Fruit fly (Drosophila melanogaster) whole organism, embryonic: ENCODE data around the gene CG4594.

Source experiments
- Atf6 ChIP-seq: fragments of 200-800 bp; sonication (Bioruptor generic); IDR thresholded peaks from 2 replicates; pipeline ENCODE4 v1.3.6; 2022; ENCODE audit warnings: missing biosample characterization, missing genetic modification characterization
- Awh ChIP-seq: fragments of 200-800 bp; sonication (Bioruptor generic); IDR thresholded peaks from 2 replicates; pipeline ENCODE4, ENCODE4 v1.3.6; 2022; ENCODE audit warnings: missing biosample characterization, missing genetic modification characterization
- B-H2 ChIP-seq: fragments of 200-800 bp; sonication (Bioruptor generic); optimal IDR thresholded peaks from 2 replicates; lab custom pipeline; 2018; ENCODE audit warnings: missing biosample characterization, mild to moderate bottlenecking, missing genetic modification characterization
- Bgb ChIP-seq: fragments of 200-800 bp; sonication (Bioruptor generic); IDR thresholded peaks from 2 replicates; pipeline ENCODE4 v1.3.6; 2022; ENCODE audit warnings: missing biosample characterization, missing genetic modification characterization; ENCODE audit not compliant: partially characterized antibody
- CG10209 ChIP-seq: fragments of 200-800 bp; sonication (Bioruptor generic); optimal IDR thresholded peaks from 3 replicates; lab custom pipeline; 2017; ENCODE audit warnings: missing biosample characterization, mild to moderate bottlenecking, missing genetic modification characterization, missing genetic modification reagents
- CG13424 ChIP-seq: fragments of 200-800 bp; sonication (Bioruptor generic); optimal IDR thresholded peaks from 2 replicates; lab custom pipeline; 2019; ENCODE audit warnings: missing biosample characterization, mild to moderate bottlenecking, missing genetic modification characterization, moderate library complexity
- CG14441 ChIP-seq: fragments of 200-800 bp; sonication (Bioruptor generic); IDR thresholded peaks from 2 replicates; pipeline ENCODE4 v1.3.6; 2022; ENCODE audit warnings: missing biosample characterization, missing genetic modification characterization
- CG1603 ChIP-seq: fragments of 200-800 bp; sonication (Bioruptor generic); optimal IDR thresholded peaks from 2 replicates; lab custom pipeline; 2019; ENCODE audit warnings: missing biosample characterization, mild to moderate bottlenecking, missing genetic modification characterization, moderate library complexity
- CG16863 ChIP-seq: fragments of 200-800 bp; sonication (Bioruptor generic); optimal IDR thresholded peaks from 3 replicates; lab custom pipeline; 2016; ENCODE audit warnings: missing biosample characterization, missing genetic modification characterization
- CG18599 ChIP-seq: fragments of 200-800 bp; sonication (Bioruptor generic); optimal IDR thresholded peaks from 3 replicates; lab custom pipeline; 2017; ENCODE audit warnings: missing biosample characterization, missing genetic modification characterization, mild to moderate bottlenecking, moderate library complexity, missing genetic modification reagents
- CG30403 ChIP-seq: fragments of 200-800 bp; sonication (Bioruptor generic); optimal IDR thresholded peaks from 3 replicates; lab custom pipeline; 2016; ENCODE audit warnings: missing biosample characterization, missing genetic modification characterization
- CG6272 ChIP-seq: fragments of 200-800 bp; sonication (Bioruptor generic); IDR thresholded peaks from 2 replicates; pipeline ENCODE4 v1.3.6; 2022; ENCODE audit warnings: missing biosample characterization, missing genetic modification characterization
- CG7745 ChIP-seq: fragments of 200-800 bp; sonication (Bioruptor generic); optimal IDR thresholded peaks from 2 replicates; lab custom pipeline; 2018; ENCODE audit warnings: missing biosample characterization, mild to moderate bottlenecking, missing genetic modification characterization, moderate library complexity
- CHES-1-like ChIP-seq: fragments of 200-800 bp; sonication (Bioruptor generic); optimal IDR thresholded peaks from 2 replicates; lab custom pipeline; 2016; ENCODE audit warnings: missing biosample characterization, missing genetic modification characterization
- CTCF ChIP-seq: fragments of 200-800 bp; sonication (Bioruptor generic); optimal IDR thresholded peaks from 2 replicates; lab custom pipeline; 2017; ENCODE audit warnings: missing biosample characterization, mild to moderate bottlenecking, missing genetic modification characterization, moderate library complexity
- Camta ChIP-seq: fragments of 200-800 bp; sonication (Bioruptor generic); optimal IDR thresholded peaks from 2 replicates; lab custom pipeline; 2016; ENCODE audit warnings: missing biosample characterization, missing genetic modification characterization
- Dad ChIP-seq: fragments of 200-800 bp; sonication (Bioruptor generic); optimal IDR thresholded peaks from 3 replicates; lab custom pipeline; 2016; ENCODE audit warnings: missing biosample characterization, missing genetic modification characterization
- Dbx ChIP-seq: fragments of 200-800 bp; sonication (Bioruptor generic); IDR thresholded peaks from 3 replicates; pipeline ENCODE4 v1.3.6; 2022; ENCODE audit warnings: missing biosample characterization, missing genetic modification characterization
- Deaf1 ChIP-seq: fragments of 200-800 bp; optimal IDR thresholded peaks from 3 replicates; lab custom pipeline; 2019; ENCODE audit warnings: missing biosample characterization, mild to moderate bottlenecking, missing genetic modification characterization, moderate library complexity
- Dip2 ChIP-seq: fragments of 200-800 bp; sonication (Bioruptor generic); IDR thresholded peaks from 2 replicates; pipeline ENCODE4 v1.3.6; 2022; ENCODE audit warnings: missing biosample characterization, missing genetic modification characterization
- Doc2 ChIP-seq: fragments of 200-800 bp; sonication (Bioruptor generic); IDR thresholded peaks from 2 replicates; pipeline ENCODE4 v1.3.6; 2022; ENCODE audit warnings: missing biosample characterization, missing genetic modification characterization
- Fer1 ChIP-seq: fragments of 200-800 bp; sonication (Bioruptor generic); optimal IDR thresholded peaks from 2 replicates; lab custom pipeline; 2017; ENCODE audit warnings: missing biosample characterization, mild to moderate bottlenecking, missing genetic modification characterization
- HmgZ ChIP-seq: fragments of 200-800 bp; sonication (Bioruptor generic); optimal IDR thresholded peaks from 2 replicates; lab custom pipeline; 2018; ENCODE audit warnings: missing biosample characterization, mild to moderate bottlenecking, missing genetic modification characterization
- Jarid2 ChIP-seq: fragments of 200-800 bp; sonication (Bioruptor generic); optimal IDR thresholded peaks from 3 replicates; lab custom pipeline; 2017; ENCODE audit warnings: mild to moderate bottlenecking, missing biosample characterization, missing genetic modification reagents, missing genetic modification characterization
- Med ChIP-seq: fragments of 200-800 bp; sonication (Bioruptor generic); peaks from one replicate; lab custom pipeline; 2016; ENCODE audit warnings: missing biosample characterization, missing genetic modification characterization, mild to moderate bottlenecking, inconsistent platforms, moderate library complexity
- Mrtf ChIP-seq: fragments of 200-800 bp; sonication (Bioruptor generic); IDR thresholded peaks from 3 replicates; pipeline ENCODE4 v1.3.6; 2022; ENCODE audit warnings: missing biosample characterization, missing genetic modification characterization
- NC2β ChIP-seq: fragments of 200-800 bp; sonication (Bioruptor generic); optimal IDR thresholded peaks from 2 replicates; lab custom pipeline; 2016; ENCODE audit warnings: missing biosample characterization, missing genetic modification characterization
- Optix ChIP-seq: fragments of 200-800 bp; sonication (Bioruptor generic); IDR thresholded peaks from 3 replicates; pipeline ENCODE4 v1.3.6; 2022; ENCODE audit warnings: missing biosample characterization, missing genetic modification characterization
- aop ChIP-seq: fragments of 200-800 bp; sonication (Bioruptor generic); IDR thresholded peaks from 2 replicates; pipeline ENCODE4 v1.3.6; 2022; ENCODE audit warnings: missing biosample characterization, missing genetic modification characterization
- bbx ChIP-seq: fragments of 200-800 bp; sonication (Bioruptor generic); IDR thresholded peaks from 2 replicates; pipeline ENCODE4 v1.3.6; 2022; ENCODE audit warnings: missing biosample characterization, missing genetic modification characterization; ENCODE audit not compliant: partially characterized antibody
- bsh ChIP-seq, 2 experiments: fragments of 200-800 bp; sonication (Bioruptor generic); optimal IDR thresholded peaks; 2 replicates each; lab custom pipeline; 2017 to 2018; ENCODE audit warnings: mild to moderate bottlenecking in 2 of 2, missing biosample characterization in 2 of 2, missing genetic modification characterization in 2 of 2, moderate library complexity in 1 of 2
- cad ChIP-seq: fragments of >200 bp; optimal IDR thresholded peaks from 2 replicates; lab custom pipeline; 2017; ENCODE audit warnings: missing biosample characterization, missing genetic modification characterization
- chif ChIP-seq, 2 experiments: fragments of 200-800 bp; sonication (Bioruptor generic); optimal IDR thresholded peaks; 3 replicates each; lab custom pipeline; 2016; ENCODE audit warnings: missing biosample characterization in 2 of 2, missing genetic modification characterization in 2 of 2
- ci ChIP-seq: fragments of 200-800 bp; sonication (Bioruptor generic); IDR thresholded peaks from 3 replicates; pipeline ENCODE4 v1.3.6; 2022; ENCODE audit warnings: missing biosample characterization, missing genetic modification characterization
- crc ChIP-seq: fragments of 200-800 bp; sonication (Bioruptor generic); optimal IDR thresholded peaks from 2 replicates; lab custom pipeline; 2016; ENCODE audit warnings: missing biosample characterization, missing genetic modification characterization
- dimm ChIP-seq: fragments of 200-800 bp; sonication (Bioruptor generic); IDR thresholded peaks from 2 replicates; pipeline ENCODE4 v1.3.6; 2022; ENCODE audit warnings: missing biosample characterization, missing genetic modification characterization
- ems ChIP-seq: fragments of 200-800 bp; sonication (Bioruptor generic); optimal IDR thresholded peaks from 3 replicates; lab custom pipeline; 2016; ENCODE audit warnings: missing biosample characterization, missing genetic modification characterization
- ewg ChIP-seq: fragments of 200-800 bp; sonication (Bioruptor generic); optimal IDR thresholded peaks from 3 replicates; lab custom pipeline; 2017; ENCODE audit warnings: mild to moderate bottlenecking, missing biosample characterization, missing genetic modification reagents, missing genetic modification characterization
- fd96Cb ChIP-seq: fragments of 200-800 bp; sonication (Bioruptor generic); optimal IDR thresholded peaks from 2 replicates; lab custom pipeline; 2018; ENCODE audit warnings: missing biosample characterization, mild to moderate bottlenecking, missing genetic modification characterization, moderate library complexity
- ftz-f1 ChIP-seq: fragments of 200-800 bp; sonication (Bioruptor generic); optimal IDR thresholded peaks from 2 replicates; lab custom pipeline; 2016; ENCODE audit warnings: missing biosample characterization, missing genetic modification characterization
- jing ChIP-seq: fragments of 200-800 bp; sonication (Bioruptor generic); optimal IDR thresholded peaks from 2 replicates; lab custom pipeline; 2018; ENCODE audit warnings: missing biosample characterization, mild to moderate bottlenecking, missing genetic modification characterization
- nau ChIP-seq: fragments of 200-800 bp; sonication (Bioruptor generic); optimal IDR thresholded peaks from 3 replicates; lab custom pipeline; 2017; ENCODE audit warnings: missing biosample characterization, mild to moderate bottlenecking, missing genetic modification characterization, missing genetic modification reagents
- oc ChIP-seq: fragments of 200-800 bp; sonication (Bioruptor generic); optimal IDR thresholded peaks from 2 replicates; lab custom pipeline; 2018; ENCODE audit warnings: missing biosample characterization, mild to moderate bottlenecking, missing genetic modification characterization, moderate library complexity
- pan ChIP-seq, 4 experiments: fragments of >200 bp in 3 of 4; fragments of 200-800 bp in 1 of 4; sonication (Bioruptor generic) in 1 of 4; optimal IDR thresholded peaks in 3 of 4; IDR thresholded peaks in 1 of 4; 2 replicates each; pipeline versions ENCODE4 v1.3.6 to Lab custom; 2017 to 2022; ENCODE audit warnings: missing biosample characterization in 2 of 4, missing genetic modification characterization in 2 of 4, mixed read lengths in 1 of 4
- sens ChIP-seq: fragments of 200-800 bp; sonication (Bioruptor generic); peaks from one replicate; lab custom pipeline; 2016; ENCODE audit warnings: missing biosample characterization, missing genetic modification characterization
- sna ChIP-seq: fragments of 200-800 bp; sonication (Bioruptor generic); IDR thresholded peaks from 2 replicates; pipeline ENCODE4 v1.3.6; 2022; ENCODE audit warnings: missing biosample characterization, missing genetic modification characterization; ENCODE audit not compliant: partially characterized antibody
- sr ChIP-seq: fragments of 200-800 bp; sonication (Bioruptor generic); IDR thresholded peaks from 3 replicates; pipeline ENCODE4 v1.3.6; 2022; ENCODE audit warnings: missing biosample characterization, missing genetic modification characterization
- trem ChIP-seq: fragments of 200-800 bp; optimal IDR thresholded peaks from 3 replicates; lab custom pipeline; 2019; ENCODE audit warnings: missing biosample characterization, mild to moderate bottlenecking, missing genetic modification characterization, moderate library complexity
- vvl ChIP-seq: fragments of 200-800 bp; sonication (Bioruptor generic); IDR thresholded peaks from 2 replicates; pipeline ENCODE4 v1.3.6; 2022; ENCODE audit warnings: missing biosample characterization, missing genetic modification characterization
- wdn ChIP-seq: fragments of 200-800 bp; sonication (Bioruptor generic); IDR thresholded peaks from 2 replicates; pipeline ENCODE4 v1.3.6; 2022; ENCODE audit warnings: missing biosample characterization, missing genetic modification characterization
- z ChIP-seq: fragments of 200-800 bp; sonication (Bioruptor generic); IDR thresholded peaks from 3 replicates; pipeline ENCODE4 v1.3.6; 2022; ENCODE audit warnings: missing biosample characterization, missing genetic modification characterization
- zen ChIP-seq: fragments of 200-800 bp; sonication (Bioruptor generic); optimal IDR thresholded peaks from 3 replicates; lab custom pipeline; 2018; ENCODE audit warnings: missing biosample characterization, mild to moderate bottlenecking, missing genetic modification characterization, moderate library complexity

The CG4594 gene

dm6 chr2L:9947265-9947664, 27.3 kb downstream of the CG4594 start, which contains the start of gene CG5853 (continued):
- TF ChIP-seq CHES-1-like (GFP tag; lab: Kevin White, UChicago) (no peak), sna (GFP tag; lab: Robert Waterston, UW) (no peak), B-H2 (GFP tag; lab: Kevin White, UChicago) (peak; percentile 63), HmgZ (peak; percentile 59), CG14441 (GFP tag; lab: Robert Waterston, UW) (no peak), ems (GFP tag; lab: Kevin White, UChicago) (no peak), Dip2 (GFP tag; lab: Robert Waterston, UW) (no peak), jing (no peak), Doc2 (no peak), pan (optimal IDR thresholded peaks at IDR 0.05; lab: Kevin White, UChicago) (no peak), pan (GFP tag; optimal IDR thresholded peaks at IDR 0.05 in 1 of 2, IDR thresholded peaks at IDR 0.05 in 1 of 2) (no peak), sr (GFP tag; lab: Robert Waterston, UW) (peak; percentile 32; the same call in 1 of the 3 replicates), Dad (GFP tag; lab: Kevin White, UChicago) (no peak), Jarid2 (GFP tag; lab: Kevin White, UChicago) (peak; percentile 40), dimm (GFP tag; lab: Robert Waterston, UW) (no peak), CTCF (GFP tag; lab: Kevin White, UChicago) (no peak), Mrtf (GFP tag; lab: Robert Waterston, UW) (0 out of 3 replicates have a peak, but pooled peaks have one; percentile 11), crc (GFP tag; lab: Kevin White, UChicago) (no peak), oc (tag; lab: Kevin White, UChicago) (no peak), trem (tag; lab: Kevin White, UChicago) (no peak), aop (GFP tag; lab: Robert Waterston, UW) (no peak), Optix (GFP tag; lab: Robert Waterston, UW) (0 out of 3 replicates have a peak, but pooled peaks have one; percentile 35), z (GFP tag; lab: Robert Waterston, UW) (0 out of 3 replicates have a peak, but pooled peaks have one; percentile 28), ci (GFP tag; lab: Robert Waterston, UW) (peak; percentile 62), sens (GFP tag; lab: Kevin White, UChicago) (peak; percentile 31), CG16863 (no peak), CG13424 (tag; lab: Kevin White, UChicago) (no peak), chif (GFP tag; optimal IDR thresholded peaks at IDR 0.05; lab: Kevin White, UChicago) (no peak), fd96Cb (no peak), ftz-f1 (GFP tag; lab: Kevin White, UChicago) (peak; percentile 35), Awh (no peak), ewg (no peak), CG10209 (GFP tag; lab: Kevin White, UChicago) (no peak), Deaf1 (tag; lab: Kevin White, UChicago) (peak; percentile 97), CG30403 (no peak), CG18599 (GFP tag; lab: Kevin White, UChicago) (peak; percentile 43), vvl (GFP tag; lab: Robert Waterston, UW) (no peak), wdn (GFP tag; lab: Robert Waterston, UW) (no peak), NC2β (GFP tag; lab: Kevin White, UChicago) (no peak), CG6272 (GFP tag; lab: Robert Waterston, UW) (no peak), Camta (no peak), Fer1 (GFP tag; lab: Kevin White, UChicago) (no peak), Dbx (0 out of 3 replicates have a peak, but pooled peaks have one; percentile 39), zen (tag; lab: Kevin White, UChicago) (no peak), cad (GFP tag; lab: Kevin White, UChicago) (no peak), nau (GFP tag; lab: Kevin White, UChicago) (no peak), bbx (no peak), CG1603 (tag; lab: Kevin White, UChicago) (no peak), Bgb (GFP tag; lab: Robert Waterston, UW) (no peak; the same call in 1 of the 2 replicates), Med (GFP tag; lab: Kevin White, UChicago) (peak; percentile 70), CG7745 (no peak), Atf6 (GFP tag; lab: Robert Waterston, UW) (peak; percentile 28; the same call in 1 of the 2 replicates), bsh (GFP tag; optimal IDR thresholded peaks at IDR 0.05; lab: Kevin White, UChicago) (no peak)
